Worm (Caenorhabditis elegans): ENCODE results near the gene Y81B9A.1.

The Y81B9A.1 gene

ce11 chrX:9225273-9225672 is 33.0 kb downstream of the Y81B9A.1 start (continued):
- no peak for TF ChIP-seq sdz-12 (GFP tag; optimal IDR thresholded peaks at IDR 0.05)
- peak; percentile 71; the same call in 1 of the 2 replicates for TF ChIP-seq lin-1 (GFP tag; IDR thresholded peaks at IDR 0.05)
- TF ChIP-seq ZK546.5 (tag; optimal IDR thresholded peaks at IDR 0.05), result no peak
- TF ChIP-seq mep-1 (tag; optimal IDR thresholded peaks at IDR 0.05), result peak; percentile 64
- TF ChIP-seq mdl-1 (tag; optimal IDR thresholded peaks at IDR 0.05), result peak in 1 of 2 experiments; percentile 61
- peak; percentile 38 for TF ChIP-seq nhr-25 (tag; optimal IDR thresholded peaks at IDR 0.05; ENCODE audit: borderline replicate concordance, insufficient read depth)
- TF ChIP-seq arid-1 (GFP tag; conservative IDR thresholded peaks at IDR 0.05), result 0 out of 2 replicates have a peak, but pooled peaks have one; percentile 41
- no peak for TF ChIP-seq hif-1 (tag; optimal IDR thresholded peaks at IDR 0.05)
- no peak for TF ChIP-seq ctbp-1 (GFP tag; IDR thresholded peaks at IDR 0.05)
- no peak for TF ChIP-seq lin-39 (tag; optimal IDR thresholded peaks at IDR 0.05)
- no peak for TF ChIP-seq Y48G9A.11 (GFP tag; IDR thresholded peaks at IDR 0.05)
- TF ChIP-seq aha-1 (tag), result no peak
- TF ChIP-seq ama-1 (optimal IDR thresholded peaks at IDR 0.05), result no peak
- no peak for TF ChIP-seq lir-3 (tag; optimal IDR thresholded peaks at IDR 0.05)
- TF ChIP-seq ceh-32 (tag; optimal IDR thresholded peaks at IDR 0.05; ENCODE audit: poor library complexity), result no peak
- TF ChIP-seq daf-8 (GFP tag; IDR thresholded peaks at IDR 0.05), result no peak
- no peak for TF ChIP-seq nhr-41 (GFP tag; IDR thresholded peaks at IDR 0.05)
- 0 out of 2 replicates have a peak, but pooled peaks have one; percentile 38 for TF ChIP-seq madf-9 (GFP tag; conservative IDR thresholded peaks at IDR 0.05)
- TF ChIP-seq lin-13 (GFP tag; optimal IDR thresholded peaks at IDR 0.05), result no peak
- TF ChIP-seq F44E2.7 (GFP tag; IDR thresholded peaks at IDR 0.05), result no peak
- TF ChIP-seq nhr-76 (tag; optimal IDR thresholded peaks at IDR 0.05), result no peak
- no peak for TF ChIP-seq T20F7.1 (GFP tag; optimal IDR thresholded peaks at IDR 0.05)

ce11 chrX:9226904-9227303 is 34.7 kb downstream of the Y81B9A.1 start:
- TF ChIP-seq pha-4 (GFP tag; IDR thresholded peaks at IDR 0.05), result no peak
- TF ChIP-seq pha-4 (tag; optimal IDR thresholded peaks at IDR 0.05), result no peak
- TF ChIP-seq nhr-28 (tag; optimal IDR thresholded peaks at IDR 0.05), result peak; percentile 27

- peak; percentile 3 for TF ChIP-seq mxl-3 (GFP tag; optimal IDR thresholded peaks at IDR 0.05)
- TF ChIP-seq mdl-1 (tag; optimal IDR thresholded peaks at IDR 0.05), result peak in 1 of 2 experiments; percentile 9
- peak; percentile 11 for TF ChIP-seq hlh-11 (tag; optimal IDR thresholded peaks at IDR 0.05)
- TF ChIP-seq ceh-62 (tag; optimal IDR thresholded peaks at IDR 0.05), result no peak
- peak in 1 of 2 experiments; percentile 87 for TF ChIP-seq unc-62 (GFP tag; optimal IDR thresholded peaks at IDR 0.05 in 1 of 2)
- no peak for TF ChIP-seq unc-62 (tag; optimal IDR thresholded peaks at IDR 0.05)
These were observed 36.2 kb downstream of the Y81B9A.1 start for ce11 chrX:9228441-9228840.

ce11 chrX:9230322-9230721 is 38.1 kb downstream of the Y81B9A.1 start:
- TF ChIP-seq nhr-42 (GFP tag; IDR thresholded peaks at IDR 0.05), result no peak
- peak; percentile 93 for TF ChIP-seq aha-1 (tag)

- TF ChIP-seq snpc-4 (tag; optimal IDR thresholded peaks at IDR 0.05), result no peak
- TF ChIP-seq daf-16 (GFP tag; optimal IDR thresholded peaks at IDR 0.05), result no peak
- peak; percentile 30 for TF ChIP-seq daf-16 (tag; optimal IDR thresholded peaks at IDR 0.05)
- peak; percentile 60 for TF ChIP-seq pqm-1 (tag; optimal IDR thresholded peaks at IDR 0.05)
- no peak for TF ChIP-seq zag-1 (tag; optimal IDR thresholded peaks at IDR 0.05)
- peak; percentile 53 for TF ChIP-seq nhr-28 (tag; optimal IDR thresholded peaks at IDR 0.05)
- no peak for TF ChIP-seq dve-1 (tag; optimal IDR thresholded peaks at IDR 0.05; ENCODE audit: insufficient read depth)
- TF ChIP-seq unc-62 (GFP tag; optimal IDR thresholded peaks at IDR 0.05 in 1 of 2), result peak in 1 of 2 experiments; percentile 78
- TF ChIP-seq unc-62 (tag; optimal IDR thresholded peaks at IDR 0.05), result no peak
These were observed 39.3 kb downstream of the Y81B9A.1 start for ce11 chrX:9231556-9231955.

Data from whole organism, L4 larva.